Worm (Caenorhabditis elegans) whole organism, L1 larva: ENCODE measurements around the gene C34F6.7.

ENCODE experiments used
- C34B4.2 ChIP-seq: sonication (generic microtip); optimal IDR thresholded peaks from 2 replicates; lab custom pipeline; 2017; ENCODE audit warnings: mild to moderate bottlenecking, missing genetic modification characterization, missing compliant biosample characterization
- F16B12.6 ChIP-seq: fragments of 150-350 bp; optimal IDR thresholded peaks from 2 replicates; lab custom pipeline; 2014; ENCODE audit warnings: missing biosample characterization, missing genetic modification characterization
- Y116A8C.19 ChIP-seq: sonication (generic microtip); optimal IDR thresholded peaks from 2 replicates; lab custom pipeline; 2016; ENCODE audit warnings: missing compliant biosample characterization, missing genetic modification characterization, borderline replicate concordance
- aha-1 ChIP-seq: fragments of 150-350 bp; optimal IDR thresholded peaks from 2 replicates; lab custom pipeline; 2014; ENCODE audit warnings: missing biosample characterization, missing genetic modification characterization
- alr-1 ChIP-seq: fragments of 200-800 bp; sonication (Bioruptor generic); optimal IDR thresholded peaks from 2 replicates; lab custom pipeline; 2018; ENCODE audit warnings: borderline replicate concordance, mild to moderate bottlenecking, missing genetic modification characterization, missing compliant biosample characterization
- ama-1 ChIP-seq: fragments of 150-350 bp; optimal IDR thresholded peaks from 2 replicates; lab custom pipeline; 2014
- ceh-63 ChIP-seq: fragments of 200-800 bp; sonication (Bioruptor generic); optimal IDR thresholded peaks from 2 replicates; lab custom pipeline; 2018; ENCODE audit warnings: mild to moderate bottlenecking, missing genetic modification characterization, missing compliant biosample characterization
- ceh-8 ChIP-seq: fragments of 200-800 bp; sonication (Bioruptor generic); optimal IDR thresholded peaks from 2 replicates; lab custom pipeline; 2018; ENCODE audit warnings: mild to moderate bottlenecking, missing genetic modification characterization, moderate library complexity, missing compliant biosample characterization
- ceh-82 ChIP-seq, 3 experiments: fragments of 150-350 bp in 1 of 3; sonication (generic microtip) in 2 of 3; optimal IDR thresholded peaks; 2 replicates each; lab custom pipeline; 2014 to 2017; ENCODE audit warnings: missing biosample characterization in 3 of 3, missing genetic modification characterization in 3 of 3
- dpl-1 ChIP-seq, 3 experiments: fragments of 150-350 bp in 2 of 3; sonication (generic microtip) in 1 of 3; optimal IDR thresholded peaks; 2 replicates each; lab custom pipeline; 2014 to 2017; ENCODE audit warnings: missing biosample characterization in 3 of 3, missing genetic modification characterization in 3 of 3, missing genetic modification reagents in 3 of 3
- dsc-1 ChIP-seq: sonication (generic microtip); optimal IDR thresholded peaks from 2 replicates; lab custom pipeline; 2016; ENCODE audit warnings: mild to moderate bottlenecking, missing genetic modification characterization, missing compliant biosample characterization
- efl-1 ChIP-seq, 4 experiments: fragments of 150-350 bp; optimal IDR thresholded peaks in 3 of 4; peaks in 1 of 4; 1 replicate in 1 of 4; 2 replicates in 3 of 4; lab custom pipeline; 2014; ENCODE audit warnings: missing biosample characterization in 2 of 4, missing genetic modification characterization in 2 of 4, missing genetic modification reagents in 2 of 4
- efl-3 ChIP-seq: fragments of 200-800 bp; sonication (Bioruptor generic); optimal IDR thresholded peaks from 2 replicates; lab custom pipeline; 2018; ENCODE audit warnings: mild to moderate bottlenecking, missing genetic modification characterization, missing compliant biosample characterization
- egl-27 ChIP-seq, 2 experiments: fragments of 150-350 bp in 1 of 2; sonication (generic microtip); optimal IDR thresholded peaks; 3 replicates each; lab custom pipeline; 2017 to 2018; ENCODE audit warnings: missing biosample characterization in 2 of 2, missing genetic modification characterization in 2 of 2, missing genetic modification reagents in 2 of 2
- elt-2 ChIP-seq: sonication (generic microtip); optimal IDR thresholded peaks from 2 replicates; lab custom pipeline; 2016; ENCODE audit warnings: missing genetic modification characterization, mild to moderate bottlenecking, inconsistent platforms, missing compliant biosample characterization, missing genetic modification reagents
- fkh-10 ChIP-seq: sonication (generic microtip); optimal IDR thresholded peaks from 2 replicates; lab custom pipeline; 2017; ENCODE audit warnings: missing biosample characterization, missing genetic modification reagents, missing genetic modification characterization
- fos-1 ChIP-seq: fragments of 150-350 bp; optimal IDR thresholded peaks from 2 replicates; lab custom pipeline; 2014; ENCODE audit warnings: missing biosample characterization, missing genetic modification characterization
- grh-1 ChIP-seq: fragments of 200-800 bp; sonication (Bioruptor generic); IDR thresholded peaks from 2 replicates; pipeline ENCODE4 v1.3.6; 2022; ENCODE audit warnings: missing genetic modification reagents, missing genetic modification characterization, missing compliant biosample characterization
- hlh-17 ChIP-seq: fragments of 200-800 bp; sonication (Bioruptor generic); optimal IDR thresholded peaks from 2 replicates; lab custom pipeline; 2018; ENCODE audit warnings: missing genetic modification characterization, mild to moderate bottlenecking, missing compliant biosample characterization, moderate library complexity, borderline replicate concordance
- isw-1 ChIP-seq: fragments of 200-800 bp; sonication (Bioruptor generic); IDR thresholded peaks from 2 replicates; pipeline ENCODE4 v1.3.6; 2022; ENCODE audit warnings: missing genetic modification characterization, missing compliant biosample characterization
- lin-13 ChIP-seq: fragments of 150-350 bp; optimal IDR thresholded peaks from 2 replicates; lab custom pipeline; 2014; ENCODE audit warnings: missing biosample characterization, missing genetic modification reagents, missing genetic modification characterization
- lin-35 ChIP-seq, 2 experiments: fragments of 150-350 bp; optimal IDR thresholded peaks; 2 replicates each; lab custom pipeline; 2014; ENCODE audit warnings: missing biosample characterization in 2 of 2, missing genetic modification characterization in 2 of 2, missing genetic modification reagents in 2 of 2
- lsy-2 ChIP-seq, 2 experiments: fragments of 150-350 bp; optimal IDR thresholded peaks; 2 replicates each; lab custom pipeline; 2014; ENCODE audit warnings: missing biosample characterization in 2 of 2, missing genetic modification characterization in 2 of 2
- mab-9 ChIP-seq: fragments of 200-800 bp; sonication (Bioruptor generic); IDR thresholded peaks from 2 replicates; pipeline ENCODE4 v1.3.6; 2022; ENCODE audit warnings: missing genetic modification reagents, missing genetic modification characterization, missing compliant biosample characterization
- nhr-237 ChIP-seq: fragments of 150-350 bp; optimal IDR thresholded peaks from 2 replicates; lab custom pipeline; 2014; ENCODE audit warnings: missing biosample characterization, missing genetic modification characterization
- nhr-28 ChIP-seq: fragments of 150-350 bp; optimal IDR thresholded peaks from 2 replicates; lab custom pipeline; 2014; ENCODE audit warnings: missing biosample characterization, missing genetic modification characterization
- nhr-47 ChIP-seq: sonication (generic microtip); optimal IDR thresholded peaks from 2 replicates; lab custom pipeline; 2016; ENCODE audit warnings: mild to moderate bottlenecking, missing genetic modification characterization, moderate library complexity, missing compliant biosample characterization
- nhr-71 ChIP-seq: sonication (generic microtip); optimal IDR thresholded peaks from 2 replicates; lab custom pipeline; 2016; ENCODE audit warnings: mild to moderate bottlenecking, missing genetic modification characterization, moderate library complexity, missing compliant biosample characterization
- nhr-84 ChIP-seq: sonication (generic microtip); optimal IDR thresholded peaks from 2 replicates; lab custom pipeline; 2017; ENCODE audit warnings: missing biosample characterization, missing genetic modification characterization
- nhr-85 ChIP-seq: sonication (generic microtip); peaks from one replicate; lab custom pipeline; 2016; ENCODE audit warnings: missing genetic modification characterization, inconsistent platforms, missing compliant biosample characterization
- nhr-90 ChIP-seq: sonication (generic microtip); optimal IDR thresholded peaks from 2 replicates; lab custom pipeline; 2016; ENCODE audit warnings: mild to moderate bottlenecking, missing genetic modification characterization, missing compliant biosample characterization; ENCODE audit not compliant: poor library complexity
- pag-3 ChIP-seq: sonication (generic microtip); optimal IDR thresholded peaks from 2 replicates; lab custom pipeline; 2017; ENCODE audit warnings: missing genetic modification characterization, mild to moderate bottlenecking, missing compliant biosample characterization, antibody characterized with exemption, borderline replicate concordance; ENCODE audit not compliant: insufficient read depth
- pax-3 ChIP-seq: fragments of 200-800 bp; sonication (Bioruptor generic); optimal IDR thresholded peaks from 2 replicates; lab custom pipeline; 2018; ENCODE audit warnings: mild to moderate bottlenecking, missing genetic modification characterization, moderate library complexity, missing compliant biosample characterization
- pqm-1 ChIP-seq: sonication (generic microtip); optimal IDR thresholded peaks from 3 replicates; lab custom pipeline; 2017; ENCODE audit warnings: missing biosample characterization, missing genetic modification characterization
- rnt-1 ChIP-seq: sonication (generic microtip); optimal IDR thresholded peaks from 2 replicates; lab custom pipeline; 2016; ENCODE audit warnings: mild to moderate bottlenecking, missing genetic modification characterization, moderate library complexity, missing compliant biosample characterization
- skn-1 ChIP-seq: fragments of 150-350 bp; optimal IDR thresholded peaks from 2 replicates; lab custom pipeline; 2014; ENCODE audit warnings: missing biosample characterization, missing genetic modification characterization
- snpc-4 ChIP-seq: fragments of 150-350 bp; optimal IDR thresholded peaks from 2 replicates; lab custom pipeline; 2014; ENCODE audit warnings: missing biosample characterization, missing genetic modification characterization
- snu-23 ChIP-seq: sonication (generic microtip); optimal IDR thresholded peaks from 2 replicates; lab custom pipeline; 2016; ENCODE audit warnings: missing genetic modification characterization, missing compliant biosample characterization
- sptf-1 ChIP-seq: fragments of 150-350 bp; optimal IDR thresholded peaks from 2 replicates; lab custom pipeline; 2014; ENCODE audit warnings: missing biosample characterization, missing genetic modification characterization
- sup-37 ChIP-seq: fragments of 200-800 bp; sonication (Bioruptor generic); optimal IDR thresholded peaks from 2 replicates; lab custom pipeline; 2018; ENCODE audit warnings: mild to moderate bottlenecking, missing genetic modification characterization, missing compliant biosample characterization
- swsn-7 ChIP-seq: sonication (generic microtip); optimal IDR thresholded peaks from 2 replicates; lab custom pipeline; 2016; ENCODE audit warnings: missing genetic modification characterization, missing compliant biosample characterization
- tbx-2 ChIP-seq: sonication (generic microtip); optimal IDR thresholded peaks from 2 replicates; lab custom pipeline; 2016; ENCODE audit warnings: missing genetic modification characterization, missing compliant biosample characterization
- unc-130 ChIP-seq: fragments of 150-350 bp; optimal IDR thresholded peaks from 2 replicates; lab custom pipeline; 2017; ENCODE audit warnings: missing biosample characterization, missing genetic modification characterization, inconsistent platforms
- unc-62 ChIP-seq: fragments of 150-350 bp; optimal IDR thresholded peaks from 2 replicates; lab custom pipeline; 2014; ENCODE audit warnings: missing biosample characterization, missing genetic modification reagents, missing genetic modification characterization
- unc-98 ChIP-seq: fragments of 200-800 bp; sonication (Bioruptor generic); IDR thresholded peaks from 2 replicates; pipeline ENCODE4 v1.3.6; 2022; ENCODE audit warnings: missing genetic modification characterization, missing compliant biosample characterization
- zag-1 ChIP-seq: fragments of 150-350 bp; optimal IDR thresholded peaks from 2 replicates; lab custom pipeline; 2014; ENCODE audit warnings: missing biosample characterization, missing genetic modification characterization
- ztf-11 ChIP-seq, 2 experiments: sonication (generic microtip); optimal IDR thresholded peaks; 2 replicates each; lab custom pipeline; 2016 to 2017; ENCODE audit warnings: missing genetic modification characterization in 2 of 2, missing biosample characterization in 1 of 2, missing compliant biosample characterization in 1 of 2

The C34F6.7 gene

ce11 chrX:11262319-11263074, 47.2 kb upstream of the C34F6.7 start, which contains the start of gene C03A3.2 (continued):
- TF ChIP-seq alr-1 (tag; lab: Kevin White, UChicago), result no peak
- peak; percentile 10 for TF ChIP-seq ceh-8
- no peak for TF ChIP-seq sptf-1
- peak; percentile 71 for TF ChIP-seq nhr-85 (tag; lab: Kevin White, UChicago)
- TF ChIP-seq lin-35 (GFP tag; optimal IDR thresholded peaks at IDR 0.05; lab: Kevin White, UChicago), result peak; percentile 52 to 72
- TF ChIP-seq lin-13 (GFP tag; lab: Kevin White, UChicago), result peak; percentile 43
- TF ChIP-seq C34B4.2 (tag; lab: Kevin White, UChicago), result no peak
- peak; percentile 74 for TF ChIP-seq snu-23 (GFP tag; lab: Kevin White, UChicago)
- TF ChIP-seq tbx-2 (tag; lab: Kevin White, UChicago), result peak; percentile 67
- TF ChIP-seq dpl-1 (GFP tag; optimal IDR thresholded peaks at IDR 0.05; lab: Kevin White, UChicago), result peak; percentile 38 to 79 (median 61)
- TF ChIP-seq mab-9 (GFP tag; lab: Robert Waterston, UW), result 0 out of 2 replicates have a peak, but pooled peaks have one; percentile 36
- no peak for TF ChIP-seq nhr-237 (tag; lab: Kevin White, UChicago)
- peak; percentile 67 for TF ChIP-seq swsn-7 (tag; lab: Kevin White, UChicago)
- no peak for TF ChIP-seq unc-62
- TF ChIP-seq pax-3, result no peak
- TF ChIP-seq snpc-4 (tag; lab: Kevin White, UChicago), result peak; percentile 39
- peak; percentile 14 for TF ChIP-seq skn-1 (tag; lab: Kevin White, UChicago)
- TF ChIP-seq unc-130 (tag; lab: Kevin White, UChicago), result no peak
- peak; percentile 67 for TF ChIP-seq fos-1 (tag; lab: Kevin White, UChicago)
- no peak for TF ChIP-seq ceh-63 (GFP tag; lab: Kevin White, UChicago)
- peak; percentile 22; the same call in 1 of the 2 replicates for TF ChIP-seq isw-1 (GFP tag; lab: Robert Waterston, UW)
- no peak for TF ChIP-seq aha-1 (tag; lab: Kevin White, UChicago)
- peak; percentile 55 for TF ChIP-seq rnt-1 (tag; lab: Kevin White, UChicago)
- no peak for TF ChIP-seq nhr-28
- no peak for TF ChIP-seq zag-1 (tag; lab: Kevin White, UChicago)
- TF ChIP-seq lsy-2 (tag; optimal IDR thresholded peaks at IDR 0.05; lab: Kevin White, UChicago), result peak; percentile 54 to 76
- TF ChIP-seq fkh-10 (GFP tag; lab: Kevin White, UChicago), result peak; percentile 64
- no peak for TF ChIP-seq F16B12.6
- TF ChIP-seq grh-1, result no peak
- TF ChIP-seq sup-37, result no peak
- no peak for TF ChIP-seq pqm-1 (tag; lab: Kevin White, UChicago)
- peak; percentile 5 for TF ChIP-seq elt-2
- no peak for TF ChIP-seq egl-27 (tag; optimal IDR thresholded peaks at IDR 0.05; lab: Kevin White, UChicago)

- TF ChIP-seq sup-37, result no peak
- TF ChIP-seq alr-1 (tag; lab: Kevin White, UChicago), result no peak
- TF ChIP-seq unc-98 (GFP tag; lab: Robert Waterston, UW), result no peak
- no peak for TF ChIP-seq snpc-4 (tag; lab: Kevin White, UChicago)
- TF ChIP-seq pag-3 (tag; lab: Kevin White, UChicago), result no peak
- peak in 1 of 3 experiments; percentile 28 for TF ChIP-seq ceh-82 (tag; optimal IDR thresholded peaks at IDR 0.05; lab: Kevin White, UChicago)
- no peak for TF ChIP-seq efl-1 (optimal IDR thresholded peaks at IDR 0.05; lab: Kevin White, UChicago)
- no peak for TF ChIP-seq efl-1 (GFP tag; optimal IDR thresholded peaks at IDR 0.05 in 1 of 2; lab: Kevin White, UChicago)
- no peak for TF ChIP-seq skn-1 (tag; lab: Kevin White, UChicago)
- TF ChIP-seq efl-3 (GFP tag; lab: Kevin White, UChicago), result no peak
- no peak for TF ChIP-seq lin-13 (GFP tag; lab: Kevin White, UChicago)
- no peak for TF ChIP-seq nhr-90
- TF ChIP-seq aha-1 (tag; lab: Kevin White, UChicago), result no peak
- TF ChIP-seq dpl-1 (GFP tag; optimal IDR thresholded peaks at IDR 0.05; lab: Kevin White, UChicago), result no peak
- TF ChIP-seq nhr-47, result peak; percentile 4
- peak; percentile 4 for TF ChIP-seq swsn-7 (tag; lab: Kevin White, UChicago)
- peak; percentile 19 for TF ChIP-seq tbx-2 (tag; lab: Kevin White, UChicago)
- TF ChIP-seq unc-130 (tag; lab: Kevin White, UChicago), result no peak
- no peak for TF ChIP-seq ceh-63 (GFP tag; lab: Kevin White, UChicago)
- TF ChIP-seq fos-1 (tag; lab: Kevin White, UChicago), result no peak
- TF ChIP-seq pqm-1 (tag; lab: Kevin White, UChicago), result no peak
- TF ChIP-seq ztf-11 (tag; optimal IDR thresholded peaks at IDR 0.05; lab: Kevin White, UChicago), result no peak
- no peak for TF ChIP-seq ama-1 (lab: Kevin White, UChicago)
- no peak for TF ChIP-seq Y116A8C.19 (tag; lab: Kevin White, UChicago)
- no peak for TF ChIP-seq hlh-17 (GFP tag; lab: Kevin White, UChicago)
- no peak for TF ChIP-seq nhr-84
- peak; percentile 8 for TF ChIP-seq nhr-71 (tag; lab: Kevin White, UChicago)
- peak; percentile 22 for TF ChIP-seq dsc-1
- TF ChIP-seq unc-62, result no peak
Observed at ce11 chrX:11257071-11257470, 41.8 kb upstream of the C34F6.7 start, which contains the start of gene C03A3.1. C03A3.1 (plus strand) TSS chrX:11257361.
